Fruit fly (Drosophila melanogaster) whole organism, embryonic: Measurements from ENCODE around the gene CG32483.

Experiments used
- Atf-2 ChIP-seq: fragments of 200-800 bp; sonication (Bioruptor generic); optimal IDR thresholded peaks from 2 replicates; lab custom pipeline; 2016; ENCODE audit warnings: missing biosample characterization, missing genetic modification characterization
- CG11093 ChIP-seq: fragments of 200-800 bp; sonication (Bioruptor generic); IDR thresholded peaks from 3 replicates; pipeline ENCODE4 v1.3.6; 2022; ENCODE audit warnings: missing biosample characterization, missing genetic modification characterization
- CG11247 ChIP-seq: fragments of 200-800 bp; sonication (Bioruptor generic); IDR thresholded peaks from 2 replicates; pipeline ENCODE4 v1.3.6; 2022; ENCODE audit warnings: missing biosample characterization, missing genetic modification characterization
- CG12659 ChIP-seq: fragments of 200-800 bp; sonication (Bioruptor generic); optimal IDR thresholded peaks from 3 replicates; lab custom pipeline; 2017; ENCODE audit warnings: mild to moderate bottlenecking, missing biosample characterization, missing genetic modification reagents, missing genetic modification characterization
- CG13624 ChIP-seq: fragments of 200-800 bp; sonication (Bioruptor generic); optimal IDR thresholded peaks from 2 replicates; lab custom pipeline; 2016; ENCODE audit warnings: missing biosample characterization, missing genetic modification characterization
- CG14014 ChIP-seq: fragments of 200-800 bp; sonication (Bioruptor generic); IDR thresholded peaks from 2 replicates; pipeline ENCODE4 v1.3.6; 2022; ENCODE audit warnings: missing biosample characterization, missing genetic modification characterization
- CG14860 ChIP-seq: fragments of 200-800 bp; sonication (Bioruptor generic); IDR thresholded peaks from 3 replicates; pipeline ENCODE4 v1.3.6; 2022; ENCODE audit warnings: missing biosample characterization, missing genetic modification characterization; ENCODE audit not compliant: partially characterized antibody
- CG15269 ChIP-seq: fragments of 200-800 bp; sonication (Bioruptor generic); optimal IDR thresholded peaks from 2 replicates; lab custom pipeline; 2018; ENCODE audit warnings: missing biosample characterization, mild to moderate bottlenecking, missing genetic modification characterization, moderate library complexity
- CG15479 ChIP-seq: fragments of 200-800 bp; sonication (Bioruptor generic); optimal IDR thresholded peaks from 3 replicates; lab custom pipeline; 2019; ENCODE audit warnings: missing biosample characterization, mild to moderate bottlenecking, missing genetic modification characterization, moderate library complexity
- CG15601 ChIP-seq: fragments of 200-800 bp; sonication (Bioruptor generic); optimal IDR thresholded peaks from 3 replicates; lab custom pipeline; 2019; ENCODE audit warnings: missing biosample characterization, mild to moderate bottlenecking, missing genetic modification characterization, moderate library complexity
- CG1602 ChIP-seq: fragments of 200-800 bp; sonication (Bioruptor generic); optimal IDR thresholded peaks from 3 replicates; lab custom pipeline; 2016; ENCODE audit warnings: missing biosample characterization, missing genetic modification characterization
- CG17568 ChIP-seq: fragments of 200-800 bp; sonication (Bioruptor generic); optimal IDR thresholded peaks from 2 replicates; lab custom pipeline; 2018; ENCODE audit warnings: missing biosample characterization, mild to moderate bottlenecking, missing genetic modification characterization, moderate library complexity
- CG1792 ChIP-seq: fragments of 200-800 bp; sonication (Bioruptor generic); optimal IDR thresholded peaks from 2 replicates; lab custom pipeline; 2016; ENCODE audit warnings: missing biosample characterization, missing genetic modification characterization
- CG18764 ChIP-seq: fragments of 200-800 bp; sonication (Bioruptor generic); optimal IDR thresholded peaks from 3 replicates; lab custom pipeline; 2016; ENCODE audit warnings: missing biosample characterization, missing genetic modification characterization
- CG2116 ChIP-seq: fragments of 200-800 bp; sonication (Bioruptor generic); optimal IDR thresholded peaks from 3 replicates; lab custom pipeline; 2018; ENCODE audit warnings: missing biosample characterization, mild to moderate bottlenecking, missing genetic modification characterization
- CG3065 ChIP-seq: fragments of 200-800 bp; sonication (Bioruptor generic); optimal IDR thresholded peaks from 2 replicates; lab custom pipeline; 2016; ENCODE audit warnings: missing biosample characterization, missing genetic modification characterization
- CG3163 ChIP-seq: fragments of 200-800 bp; sonication (Bioruptor generic); optimal IDR thresholded peaks from 3 replicates; lab custom pipeline; 2016; ENCODE audit warnings: missing biosample characterization, missing genetic modification characterization
- CG3847 ChIP-seq: fragments of 200-800 bp; sonication (Bioruptor generic); IDR thresholded peaks from 2 replicates; pipeline ENCODE4 v1.3.6; 2022; ENCODE audit warnings: missing biosample characterization, missing genetic modification characterization
- CG42726 ChIP-seq: fragments of 200-800 bp; sonication (Bioruptor generic); IDR thresholded peaks from 2 replicates; pipeline ENCODE4 v1.3.6; 2022; ENCODE audit warnings: missing biosample characterization, missing genetic modification characterization; ENCODE audit not compliant: partially characterized antibody
- CG4820 ChIP-seq: fragments of 200-800 bp; sonication (Bioruptor generic); optimal IDR thresholded peaks from 3 replicates; lab custom pipeline; 2016; ENCODE audit warnings: missing biosample characterization, missing genetic modification characterization
- CG6254 ChIP-seq: fragments of 200-800 bp; sonication (Bioruptor generic); optimal IDR thresholded peaks from 3 replicates; lab custom pipeline; 2017; ENCODE audit warnings: mild to moderate bottlenecking, missing biosample characterization, missing genetic modification reagents, missing genetic modification characterization
- CG6791 ChIP-seq: fragments of 200-800 bp; sonication (Bioruptor generic); IDR thresholded peaks from 3 replicates; pipeline ENCODE4 v1.3.6; 2022; ENCODE audit warnings: missing biosample characterization, missing genetic modification characterization; ENCODE audit not compliant: partially characterized antibody
- CG7839 ChIP-seq: fragments of 200-800 bp; sonication (Bioruptor generic); optimal IDR thresholded peaks from 3 replicates; lab custom pipeline; 2018; ENCODE audit warnings: missing biosample characterization, mild to moderate bottlenecking, missing genetic modification characterization, moderate library complexity
- CG8290 ChIP-seq, 3 experiments: fragments of 200-800 bp; sonication (Bioruptor generic); optimal IDR thresholded peaks; 2 replicates each; lab custom pipeline; 2016 to 2019; ENCODE audit warnings: missing biosample characterization in 3 of 3, missing genetic modification characterization in 3 of 3, mild to moderate bottlenecking in 2 of 3, moderate library complexity in 1 of 3
- Elba2 ChIP-seq: fragments of 200-800 bp; sonication (Bioruptor generic); optimal IDR thresholded peaks from 3 replicates; lab custom pipeline; 2016; ENCODE audit warnings: missing biosample characterization, missing genetic modification characterization
- Ets97D ChIP-seq: fragments of 200-800 bp; sonication (Bioruptor generic); optimal IDR thresholded peaks from 3 replicates; lab custom pipeline; 2016; ENCODE audit warnings: missing biosample characterization, missing genetic modification characterization
- Fer3 ChIP-seq: fragments of 200-800 bp; sonication (Bioruptor generic); optimal IDR thresholded peaks from 2 replicates; lab custom pipeline; 2018; ENCODE audit warnings: missing biosample characterization, mild to moderate bottlenecking, missing genetic modification characterization, moderate library complexity
- HLH3B ChIP-seq: fragments of 200-800 bp; sonication (Bioruptor generic); IDR thresholded peaks from 2 replicates; pipeline ENCODE4 v1.3.6; 2022; ENCODE audit warnings: missing biosample characterization, missing genetic modification characterization
- HmgZ ChIP-seq: fragments of 200-800 bp; sonication (Bioruptor generic); optimal IDR thresholded peaks from 2 replicates; lab custom pipeline; 2018; ENCODE audit warnings: missing biosample characterization, mild to moderate bottlenecking, missing genetic modification characterization
- Hr3 ChIP-seq: fragments of 200-800 bp; sonication (Bioruptor generic); optimal IDR thresholded peaks from 3 replicates; lab custom pipeline; 2016; ENCODE audit warnings: missing biosample characterization, missing genetic modification characterization
- Lim3 ChIP-seq: fragments of 200-800 bp; sonication (Bioruptor generic); IDR thresholded peaks from 2 replicates; pipeline ENCODE4 v1.3.6; 2022; ENCODE audit warnings: missing biosample characterization, missing genetic modification characterization
- NfI ChIP-seq: fragments of 200-800 bp; sonication (Bioruptor generic); optimal IDR thresholded peaks from 3 replicates; lab custom pipeline; 2018; ENCODE audit warnings: missing biosample characterization, mild to moderate bottlenecking, missing genetic modification characterization, moderate library complexity
- PHDP ChIP-seq: fragments of 200-800 bp; sonication (Bioruptor generic); optimal IDR thresholded peaks from 3 replicates; lab custom pipeline; 2018; ENCODE audit warnings: missing biosample characterization, mild to moderate bottlenecking, missing genetic modification characterization, moderate library complexity
- Rfx ChIP-seq: fragments of 200-800 bp; sonication (Bioruptor generic); IDR thresholded peaks from 2 replicates; pipeline ENCODE4 v1.3.6; 2022; ENCODE audit warnings: missing biosample characterization, missing genetic modification characterization
- Rx ChIP-seq: fragments of 200-800 bp; sonication (Bioruptor generic); IDR thresholded peaks from 2 replicates; pipeline ENCODE4 v1.3.6; 2022; ENCODE audit warnings: missing biosample characterization, missing genetic modification characterization
- Sox102F ChIP-seq: fragments of 200-800 bp; sonication (Bioruptor generic); optimal IDR thresholded peaks from 2 replicates; lab custom pipeline; 2018; ENCODE audit warnings: missing biosample characterization, mild to moderate bottlenecking, missing genetic modification characterization, moderate library complexity
- Spps ChIP-seq: fragments of 200-800 bp; sonication (Bioruptor generic); optimal IDR thresholded peaks from 2 replicates; lab custom pipeline; 2018; ENCODE audit warnings: missing biosample characterization, mild to moderate bottlenecking, missing genetic modification characterization
- ase ChIP-seq: fragments of 200-800 bp; sonication (Bioruptor generic); IDR thresholded peaks from 3 replicates; pipeline ENCODE4 v1.3.6; 2022; ENCODE audit warnings: missing biosample characterization, missing genetic modification characterization
- ash1 ChIP-seq: fragments of 200-800 bp; sonication (Bioruptor generic); optimal IDR thresholded peaks from 2 replicates; lab custom pipeline; 2018; ENCODE audit warnings: missing biosample characterization, mild to moderate bottlenecking, missing genetic modification characterization
- bab2 ChIP-seq: fragments of 200-800 bp; sonication (Bioruptor generic); optimal IDR thresholded peaks from 2 replicates; lab custom pipeline; 2016; ENCODE audit warnings: missing biosample characterization, missing genetic modification characterization
- bigmax ChIP-seq: fragments of 200-800 bp; sonication (Bioruptor generic); optimal IDR thresholded peaks from 2 replicates; lab custom pipeline; 2018; ENCODE audit warnings: missing biosample characterization, mild to moderate bottlenecking, missing genetic modification characterization
- btn ChIP-seq: fragments of 200-800 bp; sonication (Bioruptor generic); optimal IDR thresholded peaks from 2 replicates; lab custom pipeline; 2016; ENCODE audit warnings: missing biosample characterization, missing genetic modification characterization
- dmrt99B ChIP-seq: fragments of 200-800 bp; sonication (Bioruptor generic); optimal IDR thresholded peaks from 2 replicates; lab custom pipeline; 2018; ENCODE audit warnings: missing biosample characterization, mild to moderate bottlenecking, missing genetic modification characterization, moderate library complexity
- gfzf ChIP-seq: fragments of 200-800 bp; sonication (Bioruptor generic); optimal IDR thresholded peaks from 2 replicates; lab custom pipeline; 2016; ENCODE audit warnings: missing biosample characterization, mild to moderate bottlenecking, missing genetic modification characterization, moderate library complexity
- gsb-n ChIP-seq: fragments of 200-800 bp; sonication (Bioruptor generic); optimal IDR thresholded peaks from 3 replicates; lab custom pipeline; 2018; ENCODE audit warnings: missing biosample characterization, mild to moderate bottlenecking, missing genetic modification characterization
- shn ChIP-seq: fragments of 200-800 bp; sonication (Bioruptor generic); optimal IDR thresholded peaks from 3 replicates; lab custom pipeline; 2016; ENCODE audit warnings: missing biosample characterization, missing genetic modification characterization
- stwl ChIP-seq: fragments of 200-800 bp; sonication (Bioruptor generic); optimal IDR thresholded peaks from 3 replicates; lab custom pipeline; 2018; ENCODE audit warnings: missing biosample characterization, mild to moderate bottlenecking, missing genetic modification characterization, moderate library complexity
- trem ChIP-seq: fragments of 200-800 bp; optimal IDR thresholded peaks from 3 replicates; lab custom pipeline; 2019; ENCODE audit warnings: missing biosample characterization, mild to moderate bottlenecking, missing genetic modification characterization, moderate library complexity
- trh ChIP-seq: fragments of 200-800 bp; sonication (Bioruptor generic); optimal IDR thresholded peaks from 2 replicates; lab custom pipeline; 2016; ENCODE audit warnings: missing biosample characterization, missing genetic modification characterization

The CG32483 gene

dm6 chr3L:642146-642864 lies 47.6 kb downstream of the CG32483 start (continued):
- TF ChIP-seq CG12659 (GFP tag; lab: Kevin White, UChicago) (peak; percentile 55), CG14860 (GFP tag; lab: Robert Waterston, UW) (no peak), CG1602 (GFP tag; lab: Kevin White, UChicago) (peak; percentile 32), Hr3 (GFP tag; lab: Kevin White, UChicago) (peak; percentile 61), ase (no peak), CG11093 (0 out of 3 replicates have a peak, but pooled peaks have one; percentile 19), CG15269 (tag; lab: Kevin White, UChicago) (peak; percentile 61), Sox102F (GFP tag; lab: Kevin White, UChicago) (peak; percentile 72), CG13624 (GFP tag; lab: Kevin White, UChicago) (no peak), Lim3 (no peak), trem (tag; lab: Kevin White, UChicago) (peak; percentile 56), gfzf (GFP tag; lab: Kevin White, UChicago) (no peak), Spps (tag; lab: Kevin White, UChicago) (no peak), NfI (peak; percentile 21), CG15601 (tag; lab: Kevin White, UChicago) (peak; percentile 49), ash1 (GFP tag; lab: Kevin White, UChicago) (no peak), PHDP (tag; lab: Kevin White, UChicago) (peak; percentile 66), CG6791 (no peak), Ets97D (GFP tag; lab: Kevin White, UChicago) (no peak), trh (GFP tag; lab: Kevin White, UChicago) (no peak), CG1792 (GFP tag; lab: Kevin White, UChicago) (no peak), CG14014 (no peak), shn (GFP tag; lab: Kevin White, UChicago) (no peak), HLH3B (GFP tag; lab: Robert Waterston, UW) (peak; percentile 5; the same call in 1 of the 2 replicates), gsb-n (tag; lab: Kevin White, UChicago) (peak; percentile 55), Rx (GFP tag; lab: Robert Waterston, UW) (no peak), bigmax (GFP tag; lab: Kevin White, UChicago) (no peak), CG3847 (GFP tag; lab: Robert Waterston, UW) (no peak), HmgZ (tag; lab: Kevin White, UChicago) (no peak), CG11247 (no peak), stwl (no peak), CG3065 (GFP tag; lab: Kevin White, UChicago) (no peak), CG15479 (GFP tag; lab: Kevin White, UChicago) (no peak), CG3163 (GFP tag; lab: Kevin White, UChicago) (no peak), Fer3 (tag; lab: Kevin White, UChicago) (peak; percentile 32), CG4820 (peak; percentile 5), CG42726 (GFP tag; lab: Robert Waterston, UW) (no peak), bab2 (GFP tag; lab: Kevin White, UChicago) (no peak), CG8290 (GFP tag; optimal IDR thresholded peaks at IDR 0.05; lab: Kevin White, UChicago) (peak; percentile 3), CG8290 (tag; optimal IDR thresholded peaks at IDR 0.05; lab: Kevin White, UChicago) (no peak), CG17568 (GFP tag; lab: Kevin White, UChicago) (no peak), CG18764 (no peak), CG6254 (no peak), Elba2 (no peak), Atf-2 (no peak), CG7839 (tag; lab: Kevin White, UChicago) (peak; percentile 70), dmrt99B (tag; lab: Kevin White, UChicago) (peak; percentile 74), btn (GFP tag; lab: Kevin White, UChicago) (no peak), CG2116 (GFP tag; lab: Kevin White, UChicago) (no peak), Rfx (GFP tag; lab: Robert Waterston, UW) (peak; percentile 42; the same call in 1 of the 2 replicates)
